Fruit fly (Drosophila melanogaster) whole organism, embryonic: ENCODE data around the gene CG10286.

ENCODE experiments used
- Antp ChIP-seq: fragments of 200-800 bp; sonication (Bioruptor generic); optimal IDR thresholded peaks from 3 replicates; lab custom pipeline; 2016; ENCODE audit warnings: missing biosample characterization, missing genetic modification characterization
- Asciz ChIP-seq: fragments of 200-800 bp; sonication (Bioruptor generic); optimal IDR thresholded peaks from 2 replicates; lab custom pipeline; 2017; ENCODE audit warnings: missing biosample characterization, mild to moderate bottlenecking, missing genetic modification characterization, missing genetic modification reagents
- Atf-2 ChIP-seq: fragments of 200-800 bp; sonication (Bioruptor generic); optimal IDR thresholded peaks from 2 replicates; lab custom pipeline; 2016; ENCODE audit warnings: missing biosample characterization, missing genetic modification characterization
- C15 ChIP-seq: fragments of 200-800 bp; sonication (Bioruptor generic); IDR thresholded peaks from 3 replicates; pipeline ENCODE4 v1.3.6; 2022; ENCODE audit warnings: missing biosample characterization, missing genetic modification characterization
- CG12071 ChIP-seq: fragments of 200-800 bp; sonication (Bioruptor generic); optimal IDR thresholded peaks from 3 replicates; lab custom pipeline; 2018; ENCODE audit warnings: missing biosample characterization, mild to moderate bottlenecking, missing genetic modification characterization
- CG12155 ChIP-seq: fragments of 200-800 bp; sonication (Bioruptor generic); optimal IDR thresholded peaks from 3 replicates; lab custom pipeline; 2016; ENCODE audit warnings: missing biosample characterization, missing genetic modification characterization
- CG12219 ChIP-seq: fragments of 200-800 bp; sonication (Bioruptor generic); optimal IDR thresholded peaks from 3 replicates; lab custom pipeline; 2018; ENCODE audit warnings: missing biosample characterization, mild to moderate bottlenecking, missing genetic modification characterization
- CG13287 ChIP-seq: fragments of 200-800 bp; sonication (Bioruptor generic); IDR thresholded peaks from 2 replicates; pipeline ENCODE4 v1.3.6; 2022; ENCODE audit warnings: missing biosample characterization, missing genetic modification characterization; ENCODE audit not compliant: partially characterized antibody
- CG1529 ChIP-seq: fragments of 200-800 bp; sonication (Bioruptor generic); optimal IDR thresholded peaks from 3 replicates; lab custom pipeline; 2018; ENCODE audit warnings: missing biosample characterization, missing genetic modification characterization
- CG15601 ChIP-seq: fragments of 200-800 bp; sonication (Bioruptor generic); optimal IDR thresholded peaks from 3 replicates; lab custom pipeline; 2019; ENCODE audit warnings: missing biosample characterization, mild to moderate bottlenecking, missing genetic modification characterization, moderate library complexity
- CG17328 ChIP-seq: fragments of 200-800 bp; sonication (Bioruptor generic); IDR thresholded peaks from 2 replicates; pipeline ENCODE4 v1.3.6; 2022; ENCODE audit warnings: missing biosample characterization, missing genetic modification characterization
- CG17361 ChIP-seq: fragments of 200-800 bp; sonication (Bioruptor generic); IDR thresholded peaks from 3 replicates; pipeline ENCODE4 v1.3.6; 2022; ENCODE audit warnings: missing biosample characterization, missing genetic modification characterization
- CG17912 ChIP-seq: fragments of 200-800 bp; sonication (Bioruptor generic); optimal IDR thresholded peaks from 2 replicates; lab custom pipeline; 2018; ENCODE audit warnings: missing biosample characterization, mild to moderate bottlenecking, missing genetic modification characterization
- CG32767 ChIP-seq: fragments of 200-800 bp; sonication (Bioruptor generic); IDR thresholded peaks from 2 replicates; pipeline ENCODE4 v1.3.6; 2022; ENCODE audit warnings: missing biosample characterization, missing genetic modification characterization
- CG32772 ChIP-seq: fragments of 200-800 bp; sonication (Bioruptor generic); IDR thresholded peaks from 2 replicates; pipeline ENCODE4 v1.3.6; 2022; ENCODE audit warnings: missing biosample characterization, missing genetic modification characterization
- CG3847 ChIP-seq: fragments of 200-800 bp; sonication (Bioruptor generic); IDR thresholded peaks from 2 replicates; pipeline ENCODE4 v1.3.6; 2022; ENCODE audit warnings: missing biosample characterization, missing genetic modification characterization
- CG43689 ChIP-seq: fragments of 200-800 bp; sonication (Bioruptor generic); IDR thresholded peaks from 2 replicates; pipeline ENCODE4 v1.3.6; 2022; ENCODE audit warnings: missing biosample characterization, missing genetic modification characterization
- CG4404 ChIP-seq: fragments of 200-800 bp; sonication (Bioruptor generic); IDR thresholded peaks from 2 replicates; pipeline ENCODE4 v1.3.6; 2022; ENCODE audit warnings: missing biosample characterization, missing genetic modification characterization
- CG4730 ChIP-seq: fragments of 200-800 bp; sonication (Bioruptor generic); IDR thresholded peaks from 2 replicates; pipeline ENCODE4 v1.3.6; 2022; ENCODE audit warnings: missing biosample characterization, missing genetic modification characterization
- CG5245 ChIP-seq: fragments of 200-800 bp; sonication (Bioruptor generic); optimal IDR thresholded peaks from 3 replicates; lab custom pipeline; 2016; ENCODE audit warnings: missing biosample characterization, missing genetic modification characterization
- CG7928 ChIP-seq: fragments of 200-800 bp; sonication (Bioruptor generic); optimal IDR thresholded peaks from 2 replicates; lab custom pipeline; 2017; ENCODE audit warnings: missing biosample characterization, mild to moderate bottlenecking, missing genetic modification characterization
- Deaf1 ChIP-seq: fragments of 200-800 bp; optimal IDR thresholded peaks from 3 replicates; lab custom pipeline; 2019; ENCODE audit warnings: missing biosample characterization, mild to moderate bottlenecking, missing genetic modification characterization, moderate library complexity
- Dek ChIP-seq: fragments of 200-800 bp; sonication (Bioruptor generic); optimal IDR thresholded peaks from 3 replicates; lab custom pipeline; 2019; ENCODE audit warnings: missing biosample characterization, mild to moderate bottlenecking, missing genetic modification characterization, moderate library complexity
- Dfd ChIP-seq, 2 experiments: fragments of >200 bp; optimal IDR thresholded peaks; 2 replicates each; lab custom pipeline; 2017; ENCODE audit warnings: missing biosample characterization in 2 of 2, missing genetic modification characterization in 2 of 2
- Gsc ChIP-seq: fragments of 200-800 bp; sonication (Bioruptor generic); IDR thresholded peaks from 2 replicates; pipeline ENCODE4 v1.3.6; 2022; ENCODE audit warnings: missing biosample characterization, missing genetic modification characterization
- PHDP ChIP-seq: fragments of 200-800 bp; sonication (Bioruptor generic); optimal IDR thresholded peaks from 3 replicates; lab custom pipeline; 2018; ENCODE audit warnings: missing biosample characterization, mild to moderate bottlenecking, missing genetic modification characterization, moderate library complexity
- Poxn ChIP-seq: fragments of 200-800 bp; sonication (Bioruptor generic); IDR thresholded peaks from 2 replicates; pipeline ENCODE4 v1.3.6; 2022; ENCODE audit warnings: missing biosample characterization, missing genetic modification characterization
- Sry-β ChIP-seq: fragments of 200-800 bp; sonication (Bioruptor generic); optimal IDR thresholded peaks from 2 replicates; lab custom pipeline; 2018; ENCODE audit warnings: missing biosample characterization, mild to moderate bottlenecking, missing genetic modification characterization, moderate library complexity
- ato ChIP-seq: fragments of 200-800 bp; sonication (Bioruptor generic); IDR thresholded peaks from 2 replicates; pipeline ENCODE4 v1.3.6; 2022; ENCODE audit warnings: missing biosample characterization, missing genetic modification characterization; ENCODE audit not compliant: partially characterized antibody
- bcd ChIP-seq: fragments of 200-800 bp; sonication (Bioruptor generic); optimal IDR thresholded peaks from 2 replicates; lab custom pipeline; 2017; ENCODE audit warnings: missing biosample characterization, mild to moderate bottlenecking, missing genetic modification characterization
- bigmax ChIP-seq: fragments of 200-800 bp; sonication (Bioruptor generic); optimal IDR thresholded peaks from 2 replicates; lab custom pipeline; 2018; ENCODE audit warnings: missing biosample characterization, mild to moderate bottlenecking, missing genetic modification characterization
- bowl ChIP-seq: fragments of 200-800 bp; sonication (Bioruptor generic); IDR thresholded peaks from 2 replicates; pipeline ENCODE4 v1.3.6; 2022; ENCODE audit warnings: missing biosample characterization, missing genetic modification characterization
- cas ChIP-seq: fragments of 200-800 bp; sonication (Bioruptor generic); IDR thresholded peaks from 2 replicates; pipeline ENCODE4 v1.3.6; 2022; ENCODE audit warnings: missing biosample characterization, missing genetic modification characterization
- gsb ChIP-seq: fragments of 200-800 bp; sonication (Bioruptor generic); IDR thresholded peaks from 2 replicates; pipeline ENCODE4 v1.3.6; 2022; ENCODE audit warnings: missing biosample characterization, missing genetic modification characterization
- gsb-n ChIP-seq: fragments of 200-800 bp; sonication (Bioruptor generic); optimal IDR thresholded peaks from 3 replicates; lab custom pipeline; 2018; ENCODE audit warnings: missing biosample characterization, mild to moderate bottlenecking, missing genetic modification characterization
- ham ChIP-seq: fragments of 200-800 bp; sonication (Bioruptor generic); IDR thresholded peaks from 2 replicates; pipeline ENCODE4 v1.3.6; 2022; ENCODE audit warnings: missing biosample characterization, missing genetic modification characterization
- insv ChIP-seq, 2 experiments: fragments of 200-800 bp; sonication (Bioruptor generic); optimal IDR thresholded peaks; 3 replicates each; lab custom pipeline; 2016 to 2018; ENCODE audit warnings: missing biosample characterization in 2 of 2, missing genetic modification characterization in 2 of 2
- inv ChIP-seq: fragments of 200-800 bp; sonication (Bioruptor generic); IDR thresholded peaks from 2 replicates; pipeline ENCODE4 v1.3.6; 2022; ENCODE audit warnings: missing biosample characterization, missing genetic modification characterization; ENCODE audit not compliant: partially characterized antibody
- ken ChIP-seq: fragments of 200-800 bp; sonication (Bioruptor generic); IDR thresholded peaks from 3 replicates; pipeline ENCODE4 v1.3.6; 2022; ENCODE audit warnings: missing biosample characterization, missing genetic modification characterization
- lola ChIP-seq, 3 experiments: fragments of >200 bp in 2 of 3; fragments of 200-800 bp in 1 of 3; sonication (Bioruptor generic) in 1 of 3; optimal IDR thresholded peaks; 2 replicates each; lab custom pipeline; 2017 to 2019; ENCODE audit warnings: missing biosample characterization in 3 of 3, missing genetic modification characterization in 3 of 3, mild to moderate bottlenecking in 1 of 3, moderate library complexity in 1 of 3
- nom ChIP-seq: fragments of 200-800 bp; sonication (Bioruptor generic); optimal IDR thresholded peaks from 2 replicates; lab custom pipeline; 2017; ENCODE audit warnings: missing biosample characterization, missing genetic modification characterization, mild to moderate bottlenecking, moderate library complexity, missing genetic modification reagents
- pb ChIP-seq: fragments of 200-800 bp; sonication (Bioruptor generic); optimal IDR thresholded peaks from 3 replicates; lab custom pipeline; 2016; ENCODE audit warnings: missing biosample characterization, missing genetic modification characterization
- pho ChIP-seq: fragments of 200-800 bp; sonication (Bioruptor generic); optimal IDR thresholded peaks from 2 replicates; lab custom pipeline; 2016; ENCODE audit warnings: missing biosample characterization, missing genetic modification characterization
- psq ChIP-seq: fragments of 200-800 bp; sonication (Bioruptor generic); optimal IDR thresholded peaks from 2 replicates; lab custom pipeline; 2017; ENCODE audit warnings: missing biosample characterization, missing genetic modification characterization
- pum ChIP-seq: fragments of 200-800 bp; sonication (Bioruptor generic); optimal IDR thresholded peaks from 2 replicates; lab custom pipeline; 2016; ENCODE audit warnings: missing biosample characterization, missing genetic modification characterization
- repo ChIP-seq: fragments of 200-800 bp; sonication (Bioruptor generic); optimal IDR thresholded peaks from 2 replicates; lab custom pipeline; 2016; ENCODE audit warnings: missing biosample characterization, missing genetic modification characterization
- run ChIP-seq: fragments of 200-800 bp; sonication (Bioruptor generic); optimal IDR thresholded peaks from 3 replicates; lab custom pipeline; 2018; ENCODE audit warnings: missing biosample characterization, mild to moderate bottlenecking, missing genetic modification characterization
- sens ChIP-seq: fragments of 200-800 bp; sonication (Bioruptor generic); peaks from one replicate; lab custom pipeline; 2016; ENCODE audit warnings: missing biosample characterization, missing genetic modification characterization
- slp2 ChIP-seq: fragments of 200-800 bp; sonication (Bioruptor generic); optimal IDR thresholded peaks from 2 replicates; lab custom pipeline; 2016; ENCODE audit warnings: missing biosample characterization, missing genetic modification characterization
- toy ChIP-seq: fragments of 200-800 bp; sonication (Bioruptor generic); IDR thresholded peaks from 2 replicates; pipeline ENCODE4 v1.3.6; 2022; ENCODE audit warnings: missing biosample characterization, missing genetic modification characterization
- tx ChIP-seq: fragments of 200-800 bp; sonication (Bioruptor generic); optimal IDR thresholded peaks from 2 replicates; lab custom pipeline; 2016; ENCODE audit warnings: missing biosample characterization, missing genetic modification characterization
- wdn ChIP-seq: fragments of 200-800 bp; sonication (Bioruptor generic); IDR thresholded peaks from 2 replicates; pipeline ENCODE4 v1.3.6; 2022; ENCODE audit warnings: missing biosample characterization, missing genetic modification characterization

The CG10286 gene

DNA sequence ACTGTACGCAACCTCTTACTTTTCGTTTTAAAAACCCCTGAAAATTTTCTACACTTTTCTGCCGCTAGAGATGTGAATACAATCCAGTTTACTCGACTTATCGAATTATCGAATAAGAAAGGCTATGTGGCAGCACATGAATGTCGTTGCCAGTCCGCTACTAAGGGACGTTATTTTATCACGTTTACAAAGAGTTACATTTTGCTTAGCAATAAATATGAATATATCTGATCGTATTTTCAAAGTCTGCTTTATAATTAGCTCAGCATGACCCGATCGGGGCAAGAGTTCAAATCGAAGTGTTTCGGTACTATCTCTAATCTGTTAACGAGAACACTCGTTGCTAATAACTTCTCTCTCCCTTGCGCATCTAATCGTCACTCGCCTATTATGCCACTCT lies 665 bp upstream of the CG10286 start, which contains the start of gene CG42724 (continued):
- TF ChIP-seq pb (GFP tag; lab: Kevin White, UChicago) = peak; percentile 9
- TF ChIP-seq Dfd (GFP tag; optimal IDR thresholded peaks at IDR 0.05; lab: Kevin White, UChicago) = no peak
- no peak for TF ChIP-seq CG32767 (GFP tag; lab: Robert Waterston, UW)
- TF ChIP-seq CG12071 (GFP tag; lab: Kevin White, UChicago) = no peak
- no peak for TF ChIP-seq CG15601 (tag; lab: Kevin White, UChicago)
- TF ChIP-seq C15 (GFP tag; lab: Robert Waterston, UW) = 0 out of 3 replicates have a peak, but pooled peaks have one; percentile 9
- peak; percentile 96 for TF ChIP-seq sens (GFP tag; lab: Kevin White, UChicago)
- no peak for TF ChIP-seq CG12219 (GFP tag; lab: Kevin White, UChicago)
- no peak for TF ChIP-seq run (tag; lab: Kevin White, UChicago)
- TF ChIP-seq pho (GFP tag; lab: Kevin White, UChicago) = peak; percentile 74
- 0 out of 2 replicates have a peak, but pooled peaks have one; percentile 28 for TF ChIP-seq inv (GFP tag; lab: Robert Waterston, UW)
- no peak for TF ChIP-seq Sry-β (GFP tag; lab: Kevin White, UChicago)
- 0 out of 2 replicates have a peak, but pooled peaks have one; percentile 21 for TF ChIP-seq wdn (GFP tag; lab: Robert Waterston, UW)
- TF ChIP-seq CG4730 (GFP tag; lab: Robert Waterston, UW) = peak; percentile 36; the same call in 1 of the 2 replicates
- peak; percentile 9 for TF ChIP-seq bcd (GFP tag; lab: Kevin White, UChicago)
- TF ChIP-seq Asciz (GFP tag; lab: Kevin White, UChicago) = no peak
- TF ChIP-seq Antp = peak; percentile 78
- peak; percentile 39 for TF ChIP-seq slp2 (GFP tag; lab: Kevin White, UChicago)
- TF ChIP-seq ham (GFP tag; lab: Robert Waterston, UW) = no peak
- peak; percentile 61 for TF ChIP-seq repo (GFP tag; lab: Kevin White, UChicago)
- peak; percentile 62 for TF ChIP-seq tx
- no peak for TF ChIP-seq CG4404 (GFP tag; lab: Robert Waterston, UW)
- no peak for TF ChIP-seq CG43689 (GFP tag; lab: Robert Waterston, UW)
- TF ChIP-seq Poxn (GFP tag; lab: Robert Waterston, UW) = no peak
- TF ChIP-seq insv (GFP tag; optimal IDR thresholded peaks at IDR 0.05; lab: Kevin White, UChicago) = no peak
- TF ChIP-seq CG17361 (GFP tag; lab: Robert Waterston, UW) = no peak
- no peak for TF ChIP-seq lola (GFP tag; optimal IDR thresholded peaks at IDR 0.05; lab: Kevin White, UChicago)
- TF ChIP-seq bowl = no peak
- peak; percentile 8; the same call in 1 of the 2 replicates for TF ChIP-seq CG13287
- TF ChIP-seq cas = no peak
- no peak for TF ChIP-seq psq (GFP tag; lab: Kevin White, UChicago)
- TF ChIP-seq CG32772 = peak; percentile 57
- no peak for TF ChIP-seq bigmax (GFP tag; lab: Kevin White, UChicago)
- TF ChIP-seq CG5245 (GFP tag; lab: Kevin White, UChicago) = no peak
- no peak for TF ChIP-seq PHDP (tag; lab: Kevin White, UChicago)
- TF ChIP-seq Gsc (GFP tag; lab: Robert Waterston, UW) = no peak
- TF ChIP-seq CG3847 (GFP tag; lab: Robert Waterston, UW) = peak; percentile 74; the same call in 1 of the 2 replicates
- peak; percentile 6 for TF ChIP-seq gsb-n
- peak; percentile 29 for TF ChIP-seq CG7928 (GFP tag; lab: Kevin White, UChicago)
- peak; percentile 100 for TF ChIP-seq CG12155
- no peak for TF ChIP-seq ato (GFP tag; lab: Robert Waterston, UW)
- TF ChIP-seq nom (GFP tag; lab: Kevin White, UChicago) = no peak
- TF ChIP-seq Atf-2 (GFP tag; lab: Kevin White, UChicago) = peak; percentile 30
- no peak for TF ChIP-seq toy
- peak; percentile 43; the same call in 1 of the 2 replicates for TF ChIP-seq gsb
- TF ChIP-seq ken (GFP tag; lab: Robert Waterston, UW) = peak; percentile 63; the same call in 2 of the 3 replicates
- no peak for TF ChIP-seq CG17912 (GFP tag; lab: Kevin White, UChicago)
- peak; percentile 71 for TF ChIP-seq pum (GFP tag; lab: Kevin White, UChicago)
- no peak for TF ChIP-seq Deaf1 (tag; lab: Kevin White, UChicago)
- TF ChIP-seq Dek (tag; lab: Kevin White, UChicago) = no peak
- no peak for TF ChIP-seq CG1529 (GFP tag; lab: Kevin White, UChicago)
- 0 out of 2 replicates have a peak, but pooled peaks have one; percentile 30 for TF ChIP-seq CG17328 (GFP tag; lab: Robert Waterston, UW)
